Worm (Caenorhabditis elegans) whole organism, midembryonic: ENCODE measurements around the gene lips-3.

ENCODE experiments used
- T22C8.4 ChIP-seq: fragments of 200-800 bp; sonication (Bioruptor generic); IDR thresholded peaks from 2 replicates; pipeline ENCODE4 v1.3.6; 2022; ENCODE audit warnings: missing genetic modification characterization, missing compliant biosample characterization
- cog-1 ChIP-seq: sonication (generic microtip); optimal IDR thresholded peaks from 2 replicates; lab custom pipeline; 2016; ENCODE audit warnings: missing genetic modification characterization, missing compliant biosample characterization
- flt-1 ChIP-seq: fragments of 200-800 bp; sonication (Bioruptor generic); IDR thresholded peaks from 2 replicates; pipeline ENCODE4 v1.3.6; 2022; ENCODE audit warnings: missing genetic modification characterization, missing compliant biosample characterization
- klf-2 ChIP-seq: fragments of 200-800 bp; sonication (Bioruptor generic); conservative IDR thresholded peaks from 2 replicates; pipeline ENCODE4 v1.3.6; 2022; ENCODE audit warnings: missing genetic modification reagents, missing genetic modification characterization, missing compliant biosample characterization
- med-1 ChIP-seq: sonication (generic microtip); optimal IDR thresholded peaks from 2 replicates; lab custom pipeline; 2017; ENCODE audit warnings: missing genetic modification characterization, mild to moderate bottlenecking, missing compliant biosample characterization, antibody characterized with exemption, missing genetic modification reagents; ENCODE audit not compliant: insufficient read depth
- ref-1 ChIP-seq: fragments of 200-800 bp; sonication (Bioruptor generic); conservative IDR thresholded peaks from 2 replicates; pipeline ENCODE4 v1.3.6; 2022; ENCODE audit warnings: missing genetic modification reagents, missing genetic modification characterization, missing compliant biosample characterization
- tab-1 ChIP-seq: fragments of 200-800 bp; sonication (Bioruptor generic); IDR thresholded peaks from 2 replicates; pipeline ENCODE4 v1.3.6; 2022; ENCODE audit warnings: missing genetic modification characterization, missing compliant biosample characterization
- ztf-23 ChIP-seq: fragments of 200-800 bp; sonication (Bioruptor generic); IDR thresholded peaks from 2 replicates; pipeline ENCODE4 v1.3.6; 2022; ENCODE audit warnings: missing genetic modification reagents, missing genetic modification characterization, missing compliant biosample characterization
- ztf-29 ChIP-seq: fragments of 200-800 bp; sonication (Bioruptor generic); IDR thresholded peaks from 2 replicates; pipeline ENCODE4 v1.3.6; 2022; ENCODE audit warnings: missing genetic modification reagents, missing genetic modification characterization, missing compliant biosample characterization

Gene lips-3

DNA sequence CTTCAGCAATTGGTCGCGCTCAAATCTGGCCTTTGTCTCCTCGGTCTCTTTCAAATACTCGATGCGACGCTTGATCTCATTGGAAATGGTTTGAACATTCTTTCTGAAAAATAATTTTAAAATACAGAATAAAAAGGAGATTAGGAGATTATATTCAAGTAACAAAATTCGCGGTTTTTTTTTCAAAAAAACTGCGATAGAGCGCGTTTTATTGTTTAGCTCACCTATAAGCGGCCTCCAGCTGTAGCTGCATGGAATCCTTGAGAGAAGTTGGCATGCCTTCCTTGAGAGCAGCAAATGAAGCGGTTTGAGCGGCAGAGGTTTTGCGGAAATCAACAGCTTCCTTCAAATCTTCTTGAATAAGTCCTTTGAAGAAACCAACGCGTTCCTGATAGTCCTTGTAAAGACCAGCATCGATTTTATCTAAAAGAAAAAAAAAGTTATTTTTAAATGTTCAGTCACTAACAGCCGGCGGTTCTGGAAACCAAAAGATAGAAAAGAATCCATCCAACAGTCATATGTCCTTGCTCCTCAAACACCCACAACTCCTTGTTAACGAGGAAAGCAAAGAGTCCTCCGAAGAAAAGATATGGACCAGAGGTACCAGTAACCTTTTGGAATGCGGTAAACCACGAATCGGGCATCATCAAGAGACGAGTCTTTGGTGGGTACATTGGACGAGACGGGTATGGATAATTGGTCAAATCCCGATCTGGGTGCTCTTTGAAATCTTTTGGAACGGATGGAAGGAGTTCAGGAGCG, 21.4 kb upstream of the lips-3 start:
- TF ChIP-seq cog-1 (tag; lab: Kevin White, UChicago) (no peak), flt-1 (GFP tag; lab: Robert Waterston, UW) (no peak), T22C8.4 (GFP tag; lab: Robert Waterston, UW) (no peak), ztf-29 (no peak), klf-2 (GFP tag; lab: Robert Waterston, UW) (no peak), ref-1 (GFP tag; lab: Robert Waterston, UW) (no peak), tab-1 (GFP tag; lab: Robert Waterston, UW) (no peak), ztf-23 (GFP tag; lab: Robert Waterston, UW) (no peak), med-1 (GFP tag; lab: Kevin White, UChicago) (no peak)

DNA sequence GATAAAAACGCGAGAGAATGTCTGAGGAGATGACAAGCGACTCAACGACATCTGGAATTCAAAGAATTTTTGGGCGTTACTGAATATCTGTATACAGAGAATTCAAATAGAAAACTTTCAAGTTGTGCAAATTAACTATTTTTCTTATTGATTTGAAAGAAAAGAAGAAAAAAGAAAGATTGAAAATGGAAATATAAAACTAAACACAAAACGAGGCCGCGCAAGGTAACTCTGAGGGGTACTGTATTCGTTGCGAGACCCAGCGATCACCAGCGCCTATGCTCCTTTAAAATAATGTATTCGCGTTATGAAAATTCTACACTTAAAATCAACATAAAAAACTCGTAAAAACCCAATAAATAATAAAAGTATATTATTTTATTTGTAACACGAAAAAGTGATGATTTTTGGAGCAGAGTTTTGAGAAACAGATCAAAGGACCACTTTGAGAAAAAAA, 20.5 kb upstream of the lips-3 start, which contains the start of gene asb-1:
TSS of gene asb-1 (minus strand) at position 51 of the 457 bp plus-strand sequence.
- no peak for TF ChIP-seq flt-1 (GFP tag; lab: Robert Waterston, UW)
- TF ChIP-seq ref-1 (GFP tag; lab: Robert Waterston, UW), result no peak
- TF ChIP-seq med-1 (GFP tag; lab: Kevin White, UChicago), result no peak
- no peak for TF ChIP-seq ztf-23 (GFP tag; lab: Robert Waterston, UW)
- no peak for TF ChIP-seq ztf-29
- TF ChIP-seq T22C8.4 (GFP tag; lab: Robert Waterston, UW), result no peak
- TF ChIP-seq klf-2 (GFP tag; lab: Robert Waterston, UW), result no peak
- no peak for TF ChIP-seq cog-1 (tag; lab: Kevin White, UChicago)
- no peak for TF ChIP-seq tab-1 (GFP tag; lab: Robert Waterston, UW)

DNA sequence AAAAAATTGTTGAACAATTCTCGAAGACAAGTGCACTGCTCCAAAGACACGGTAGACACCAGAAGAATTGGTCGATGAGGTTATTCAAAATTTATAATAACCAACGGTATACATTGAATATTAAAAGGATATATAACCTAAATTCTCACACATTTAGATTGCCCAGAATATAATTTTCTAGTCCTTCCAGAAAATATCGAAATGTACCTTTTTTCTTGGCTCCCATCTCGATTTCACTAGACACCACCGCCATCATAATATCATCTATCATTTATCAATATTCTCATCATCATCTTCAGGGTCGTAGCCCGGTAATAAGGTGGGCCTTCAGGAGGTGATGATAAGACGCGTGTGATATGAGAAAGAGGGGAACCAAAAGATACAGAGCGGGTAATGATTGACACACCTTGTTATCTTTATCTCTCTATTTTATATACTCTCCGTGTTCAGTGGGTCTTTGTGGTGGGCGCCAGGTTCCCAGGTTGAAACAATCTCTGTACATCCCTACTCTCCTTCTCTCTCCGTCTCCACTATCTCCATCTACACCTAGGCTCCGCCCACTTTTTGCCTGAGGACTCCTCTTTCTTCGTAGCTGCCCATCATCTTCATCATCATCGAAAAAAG, 16.1 kb upstream of the lips-3 start, which contains the start of gene mab-21:
TSS of gene mab-21 (plus strand) at position 615 of the 624 bp plus-strand sequence.
- TF ChIP-seq klf-2 (GFP tag; lab: Robert Waterston, UW), result no peak
- no peak for TF ChIP-seq ztf-23 (GFP tag; lab: Robert Waterston, UW)
- no peak for TF ChIP-seq cog-1 (tag; lab: Kevin White, UChicago)
- TF ChIP-seq ztf-29, result no peak
- TF ChIP-seq T22C8.4 (GFP tag; lab: Robert Waterston, UW), result no peak
- no peak for TF ChIP-seq med-1 (GFP tag; lab: Kevin White, UChicago)
- TF ChIP-seq flt-1 (GFP tag; lab: Robert Waterston, UW), result no peak
- no peak for TF ChIP-seq tab-1 (GFP tag; lab: Robert Waterston, UW)
- no peak for TF ChIP-seq ref-1 (GFP tag; lab: Robert Waterston, UW)

DNA sequence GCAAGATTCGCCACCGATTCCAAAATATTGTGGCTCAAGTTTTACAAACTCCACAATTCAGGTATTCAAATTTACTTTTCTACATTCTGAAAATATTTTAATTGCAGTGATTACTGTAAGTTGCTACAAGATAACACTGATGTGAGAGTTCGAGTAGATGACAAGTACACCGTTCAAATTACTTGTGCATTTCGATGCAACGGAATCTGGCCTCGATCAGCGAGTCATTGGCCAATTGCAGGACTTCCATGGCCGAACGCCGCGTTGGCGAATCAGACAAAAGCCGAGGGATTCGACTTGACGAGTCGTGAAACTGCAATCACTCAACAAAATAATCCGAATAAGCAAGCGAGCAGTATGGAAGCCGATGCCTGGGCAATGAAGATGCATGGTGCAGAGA, 15.0 kb upstream of the lips-3 start:
- TF ChIP-seq klf-2 (GFP tag; lab: Robert Waterston, UW) (no peak), cog-1 (tag; lab: Kevin White, UChicago) (no peak), ztf-23 (GFP tag; lab: Robert Waterston, UW) (no peak), tab-1 (GFP tag; lab: Robert Waterston, UW) (no peak), ref-1 (GFP tag; lab: Robert Waterston, UW) (no peak), med-1 (GFP tag; lab: Kevin White, UChicago) (no peak), ztf-29 (no peak), flt-1 (GFP tag; lab: Robert Waterston, UW) (no peak), T22C8.4 (GFP tag; lab: Robert Waterston, UW) (no peak)

DNA sequence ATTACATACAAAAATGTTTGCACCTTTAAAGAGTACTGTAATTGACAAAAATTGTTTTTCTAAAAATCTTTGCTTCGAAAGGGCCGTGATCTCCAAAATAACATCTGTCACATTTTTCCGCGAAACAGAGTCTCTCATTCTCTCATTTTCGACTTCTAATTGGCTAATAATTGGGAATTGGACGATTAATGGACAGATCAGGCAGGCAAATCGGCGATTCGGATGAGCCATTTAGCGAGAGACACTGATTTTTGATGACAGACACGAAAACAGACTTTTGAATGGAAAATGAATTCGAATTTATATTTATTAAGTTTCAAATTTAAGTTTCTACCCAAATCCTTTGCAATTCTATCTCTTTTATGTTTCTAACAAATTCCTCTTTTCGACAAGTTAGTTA, 12.5 kb upstream of the lips-3 start:
- TF ChIP-seq ztf-23 (GFP tag; lab: Robert Waterston, UW), result no peak
- TF ChIP-seq T22C8.4 (GFP tag; lab: Robert Waterston, UW), result no peak
- no peak for TF ChIP-seq ref-1 (GFP tag; lab: Robert Waterston, UW)
- no peak for TF ChIP-seq klf-2 (GFP tag; lab: Robert Waterston, UW)
- TF ChIP-seq med-1 (GFP tag; lab: Kevin White, UChicago), result no peak
- no peak for TF ChIP-seq flt-1 (GFP tag; lab: Robert Waterston, UW)
- no peak for TF ChIP-seq cog-1 (tag; lab: Kevin White, UChicago)
- TF ChIP-seq ztf-29, result no peak
- no peak for TF ChIP-seq tab-1 (GFP tag; lab: Robert Waterston, UW)

DNA sequence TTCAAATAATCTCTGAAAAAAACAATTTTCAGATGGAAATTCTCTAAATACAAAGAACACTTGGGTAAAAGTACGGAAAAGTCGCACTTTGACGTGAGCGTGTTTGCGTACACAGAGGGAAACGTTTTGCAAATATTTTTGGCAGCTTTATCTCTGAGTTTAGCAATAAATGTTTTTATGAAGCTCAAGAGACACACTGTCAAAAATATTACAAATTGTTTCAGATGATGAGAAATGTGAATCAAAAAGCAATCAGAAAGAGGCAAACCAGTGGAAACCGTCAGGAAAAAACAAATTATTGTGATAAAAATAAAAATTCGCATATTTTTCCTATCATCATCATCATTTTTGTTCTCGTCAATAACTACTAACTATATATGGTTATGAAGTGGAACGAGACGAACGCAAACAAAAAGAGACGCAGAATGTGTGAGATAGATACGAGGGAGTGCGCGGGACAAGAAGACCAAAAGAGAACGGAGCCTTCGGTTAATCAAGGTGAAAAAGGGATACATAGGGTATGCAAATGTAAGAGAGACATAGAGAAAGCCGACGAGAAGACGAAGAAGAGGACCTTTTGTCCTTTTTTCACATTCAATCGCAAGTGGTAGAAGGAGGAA, 3.9 kb upstream of the lips-3 start, which contains the start of gene sel-2:
TSS of gene sel-2 (minus strand) at position 51 of the 620 bp plus-strand sequence.
- TF ChIP-seq cog-1 (tag; lab: Kevin White, UChicago) (no peak), ztf-29 (no peak), tab-1 (GFP tag; lab: Robert Waterston, UW) (no peak), T22C8.4 (GFP tag; lab: Robert Waterston, UW) (no peak), med-1 (GFP tag; lab: Kevin White, UChicago) (no peak), ref-1 (GFP tag; lab: Robert Waterston, UW) (no peak), klf-2 (GFP tag; lab: Robert Waterston, UW) (no peak), ztf-23 (GFP tag; lab: Robert Waterston, UW) (no peak), flt-1 (GFP tag; lab: Robert Waterston, UW) (no peak)

DNA sequence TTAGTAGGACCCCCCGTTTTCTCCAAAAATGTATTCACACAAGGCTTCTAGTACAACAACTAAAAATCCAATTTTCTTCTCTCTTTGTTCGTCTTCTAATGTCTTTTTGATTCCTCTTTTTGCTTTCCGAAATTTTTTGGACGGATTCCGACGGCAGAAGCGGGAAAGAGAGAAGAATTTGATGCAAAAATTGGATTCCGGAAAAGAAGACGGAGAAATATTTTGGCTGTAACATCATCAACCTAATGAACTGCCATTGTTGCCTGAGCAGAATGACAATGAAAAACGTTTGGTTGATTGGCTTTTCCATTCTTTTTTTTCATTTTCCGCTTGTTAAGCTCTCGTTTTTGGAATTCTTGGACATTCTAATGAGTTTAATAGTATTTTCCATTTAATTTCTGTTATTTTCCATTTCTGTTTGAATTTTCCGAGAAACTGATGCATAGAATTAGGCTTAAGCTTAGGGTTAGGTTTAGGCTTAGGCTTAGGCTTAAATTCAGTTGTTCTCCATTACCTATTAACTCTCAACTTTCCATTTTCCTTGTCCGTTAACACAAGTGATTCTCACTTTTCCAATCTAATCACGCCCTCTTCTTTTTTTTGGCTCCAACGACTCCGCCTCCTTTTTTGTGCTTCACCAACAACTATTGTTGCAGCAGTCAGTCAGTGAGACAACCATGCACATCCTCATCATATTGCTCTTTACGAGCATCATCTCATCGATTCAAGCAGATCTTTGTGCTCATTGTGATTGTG, 6.2 kb downstream of the lips-3 start, which contains the start of gene lron-5:
TSS of gene lron-5 (plus strand) at position 655 of the 756 bp plus-strand sequence.
- TF ChIP-seq ztf-23 (GFP tag; lab: Robert Waterston, UW) (no peak), cog-1 (tag; lab: Kevin White, UChicago) (no peak), ztf-29 (no peak), flt-1 (GFP tag; lab: Robert Waterston, UW) (no peak), klf-2 (GFP tag; lab: Robert Waterston, UW) (no peak), tab-1 (GFP tag; lab: Robert Waterston, UW) (no peak), T22C8.4 (GFP tag; lab: Robert Waterston, UW) (no peak), ref-1 (GFP tag; lab: Robert Waterston, UW) (no peak), med-1 (GFP tag; lab: Kevin White, UChicago) (no peak)
